Worm (Caenorhabditis elegans): ENCODE results near the gene rpap-2.
A peak's percentile ranks its signal among the peaks of the same experiment; 100 is the strongest.

rpap-2 gene

ce11 chrIII:8937571-8937970, 30.2 kb upstream of the rpap-2 start (continued):
- TF ChIP-seq unc-55 (GFP tag; optimal IDR thresholded peaks at IDR 0.05) (peak; percentile 57), ceh-16 (tag; optimal IDR thresholded peaks at IDR 0.05) (no peak), blmp-1 (tag; optimal IDR thresholded peaks at IDR 0.05; ENCODE audit: insufficient read depth) (no peak), nhr-23 (tag; optimal IDR thresholded peaks at IDR 0.05) (no peak), unc-62 (GFP tag; optimal IDR thresholded peaks at IDR 0.05) (no peak), mab-5 (tag; optimal IDR thresholded peaks at IDR 0.05) (no peak)

- TF ChIP-seq unc-55 (GFP tag; optimal IDR thresholded peaks at IDR 0.05) (no peak), nhr-6 (tag; optimal IDR thresholded peaks at IDR 0.05) (no peak), dmd-4 (tag; optimal IDR thresholded peaks at IDR 0.05) (no peak), gmeb-1 (tag; optimal IDR thresholded peaks at IDR 0.05) (no peak), skn-1 (tag; optimal IDR thresholded peaks at IDR 0.05) (no peak)
These were observed 23.4 kb upstream of the rpap-2 start, which contains the start of gene dhrr-1 for ce11 chrIII:8944357-8944756. dhrr-1 (plus strand) TSS chrIII:8944657.

- no peak for TF ChIP-seq unc-55 (GFP tag; optimal IDR thresholded peaks at IDR 0.05)
- TF ChIP-seq nhr-10 (tag; optimal IDR thresholded peaks at IDR 0.05): no peak
- no peak for TF ChIP-seq blmp-1 (tag; optimal IDR thresholded peaks at IDR 0.05; ENCODE audit: insufficient read depth)
- no peak for TF ChIP-seq R02D3.7 (tag; optimal IDR thresholded peaks at IDR 0.05)
- no peak for TF ChIP-seq sma-9 (GFP tag; optimal IDR thresholded peaks at IDR 0.05)
- no peak for TF ChIP-seq sma-9 (tag; optimal IDR thresholded peaks at IDR 0.05)
- TF ChIP-seq mbf-1 (tag; optimal IDR thresholded peaks at IDR 0.05): no peak
- TF ChIP-seq ztf-4 (tag; optimal IDR thresholded peaks at IDR 0.05): no peak
- no peak for TF ChIP-seq unc-39 (tag; optimal IDR thresholded peaks at IDR 0.05)
- TF ChIP-seq ama-1 (optimal IDR thresholded peaks at IDR 0.05): no peak
- TF ChIP-seq nhr-23 (tag; optimal IDR thresholded peaks at IDR 0.05): no peak
- no peak for TF ChIP-seq nhr-129 (tag; optimal IDR thresholded peaks at IDR 0.05)
- no peak for TF ChIP-seq dmd-4 (tag; optimal IDR thresholded peaks at IDR 0.05)
- no peak for TF ChIP-seq F13H6.1 (tag; optimal IDR thresholded peaks at IDR 0.05)
- TF ChIP-seq sem-4 (tag; optimal IDR thresholded peaks at IDR 0.05): no peak
- TF ChIP-seq egl-27 (tag; optimal IDR thresholded peaks at IDR 0.05): no peak
- no peak for TF ChIP-seq nhr-6 (tag; optimal IDR thresholded peaks at IDR 0.05)
- no peak for TF ChIP-seq Y55F3AM.14 (GFP tag; optimal IDR thresholded peaks at IDR 0.05)
These were observed 21.5 kb upstream of the rpap-2 start for ce11 chrIII:8946285-8946684.

- no peak for TF ChIP-seq F13H6.1 (tag; optimal IDR thresholded peaks at IDR 0.05)
- no peak for TF ChIP-seq zag-1 (tag; optimal IDR thresholded peaks at IDR 0.05)
- no peak for TF ChIP-seq elt-1 (tag; optimal IDR thresholded peaks at IDR 0.05)
These were observed 18.6 kb upstream of the rpap-2 start for ce11 chrIII:8949147-8949546.

ce11 chrIII:8955536-8955935, 12.2 kb upstream of the rpap-2 start:
- TF ChIP-seq elt-3 (tag; optimal IDR thresholded peaks at IDR 0.05) (no peak), ztf-11 (tag; optimal IDR thresholded peaks at IDR 0.05) (no peak), egl-27 (tag; optimal IDR thresholded peaks at IDR 0.05) (no peak), Y55F3AM.14 (GFP tag; optimal IDR thresholded peaks at IDR 0.05) (no peak)

- TF ChIP-seq peb-1 (tag; optimal IDR thresholded peaks at IDR 0.05): no peak
- TF ChIP-seq R02D3.7 (tag; optimal IDR thresholded peaks at IDR 0.05): no peak
- TF ChIP-seq elt-1 (tag; optimal IDR thresholded peaks at IDR 0.05): no peak
- TF ChIP-seq nhr-10 (tag; optimal IDR thresholded peaks at IDR 0.05): no peak
- TF ChIP-seq skn-1 (tag; optimal IDR thresholded peaks at IDR 0.05): no peak
- TF ChIP-seq snpc-4 (tag; optimal IDR thresholded peaks at IDR 0.05): peak; percentile 33
- peak; percentile 81 to 97 for TF ChIP-seq lsy-2 (tag; optimal IDR thresholded peaks at IDR 0.05)
- TF ChIP-seq lin-13 (GFP tag; optimal IDR thresholded peaks at IDR 0.05): peak; percentile 59
- no peak for TF ChIP-seq ceh-16 (tag; optimal IDR thresholded peaks at IDR 0.05)
- no peak for TF ChIP-seq dmd-4 (tag; optimal IDR thresholded peaks at IDR 0.05)
- TF ChIP-seq nhr-21 (tag; optimal IDR thresholded peaks at IDR 0.05): peak; percentile 35
- TF ChIP-seq unc-55 (GFP tag; optimal IDR thresholded peaks at IDR 0.05): peak; percentile 89
- no peak for TF ChIP-seq blmp-1 (tag; optimal IDR thresholded peaks at IDR 0.05; ENCODE audit: insufficient read depth)
- no peak for TF ChIP-seq ztf-11 (tag; optimal IDR thresholded peaks at IDR 0.05)
- peak; percentile 79 for TF ChIP-seq C34F6.9 (tag; optimal IDR thresholded peaks at IDR 0.05)
- peak; percentile 53 for TF ChIP-seq sma-3 (GFP tag; optimal IDR thresholded peaks at IDR 0.05)
- peak; percentile 4 for TF ChIP-seq zag-1 (tag; optimal IDR thresholded peaks at IDR 0.05)
- no peak for TF ChIP-seq Y55F3AM.14 (GFP tag; optimal IDR thresholded peaks at IDR 0.05)
- TF ChIP-seq nhr-6 (tag; optimal IDR thresholded peaks at IDR 0.05): peak; percentile 30
- TF ChIP-seq alr-1 (tag; optimal IDR thresholded peaks at IDR 0.05): no peak
- peak; percentile 73 for TF ChIP-seq crh-2 (tag; optimal IDR thresholded peaks at IDR 0.05)
- TF ChIP-seq unc-62 (GFP tag; optimal IDR thresholded peaks at IDR 0.05): no peak
- no peak for TF ChIP-seq ztf-1 (GFP tag; conservative IDR thresholded peaks at IDR 0.05)
- TF ChIP-seq nhr-11 (tag; optimal IDR thresholded peaks at IDR 0.05): no peak
- TF ChIP-seq ceh-82 (tag; optimal IDR thresholded peaks at IDR 0.05): no peak
- TF ChIP-seq nhr-25 (tag; optimal IDR thresholded peaks at IDR 0.05): no peak
- no peak for TF ChIP-seq unc-39 (tag; optimal IDR thresholded peaks at IDR 0.05)
- peak; percentile 72 for TF ChIP-seq gmeb-1 (tag; optimal IDR thresholded peaks at IDR 0.05)
- TF ChIP-seq sma-9 (GFP tag; optimal IDR thresholded peaks at IDR 0.05): peak; percentile 75
- no peak for TF ChIP-seq sma-9 (tag; optimal IDR thresholded peaks at IDR 0.05)
- TF ChIP-seq F13H6.1 (tag; optimal IDR thresholded peaks at IDR 0.05): peak; percentile 65
- no peak for TF ChIP-seq mdl-1 (tag; optimal IDR thresholded peaks at IDR 0.05)
- TF ChIP-seq nhr-129 (tag; optimal IDR thresholded peaks at IDR 0.05): no peak
These were observed 11.6 kb upstream of the rpap-2 start, which contains the start of the genes ZK643.5 and ZK643.2 for ce11 chrIII:8956146-8956646. ZK643.5 (minus strand) TSS chrIII:8956196. ZK643.2 (plus strand) TSS chrIII:8956540.

Measured in whole organism, L2 larva.